Worm (Caenorhabditis elegans): ENCODE measurements around the gene Y6G8.14.

DNA sequence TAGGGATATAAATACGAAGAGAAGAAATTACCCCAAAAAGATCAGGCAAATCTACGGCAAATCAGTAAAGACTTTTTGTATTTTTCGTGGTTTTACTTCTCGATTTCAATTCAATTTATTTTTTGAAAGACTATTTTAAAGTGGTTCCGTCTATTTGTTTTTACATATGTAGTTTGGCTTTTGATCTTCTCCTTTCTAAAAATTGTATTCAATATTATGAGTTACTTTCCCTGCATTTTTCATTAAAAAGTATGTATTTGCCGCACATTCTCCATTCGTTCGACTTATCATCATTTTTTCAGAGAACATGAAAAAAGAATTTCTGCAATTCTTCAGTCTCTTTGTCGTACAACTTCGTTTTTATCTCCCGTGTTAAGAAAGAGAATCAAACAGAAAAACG is 47.3 kb downstream of the Y6G8.14 start, which contains the start of gene C38D9.2:
- TF ChIP-seq egl-27 (tag; optimal IDR thresholded peaks at IDR 0.05) = no peak
- no peak for TF ChIP-seq unc-62 (GFP tag; optimal IDR thresholded peaks at IDR 0.05)
- no peak for TF ChIP-seq nhr-237 (tag; optimal IDR thresholded peaks at IDR 0.05)
- no peak for TF ChIP-seq dmd-4 (tag; optimal IDR thresholded peaks at IDR 0.05)
- TF ChIP-seq lin-13 (GFP tag; optimal IDR thresholded peaks at IDR 0.05) = no peak
- TF ChIP-seq lin-11 (tag; optimal IDR thresholded peaks at IDR 0.05) = no peak
- no peak for TF ChIP-seq unc-39 (tag; optimal IDR thresholded peaks at IDR 0.05)
- no peak for TF ChIP-seq elt-3 (tag; optimal IDR thresholded peaks at IDR 0.05)
- no peak for TF ChIP-seq sma-3 (GFP tag; optimal IDR thresholded peaks at IDR 0.05)

Measured in whole organism, L2 larva.